Fruit fly (Drosophila melanogaster) whole organism, embryonic: Measurements from ENCODE around the gene Send2.

Source experiments
- Asciz ChIP-seq: fragments of 200-800 bp; sonication (Bioruptor generic); optimal IDR thresholded peaks from 2 replicates; lab custom pipeline; 2017; ENCODE audit warnings: missing biosample characterization, mild to moderate bottlenecking, missing genetic modification characterization, missing genetic modification reagents
- Bteb2 ChIP-seq: fragments of 200-800 bp; sonication (Bioruptor generic); optimal IDR thresholded peaks from 2 replicates; lab custom pipeline; 2016; ENCODE audit warnings: missing biosample characterization, missing genetic modification characterization
- CG10979 ChIP-seq: fragments of 200-800 bp; sonication (Bioruptor generic); optimal IDR thresholded peaks from 2 replicates; lab custom pipeline; 2018; ENCODE audit warnings: missing biosample characterization, mild to moderate bottlenecking, missing genetic modification characterization, moderate library complexity
- CG12071 ChIP-seq: fragments of 200-800 bp; sonication (Bioruptor generic); optimal IDR thresholded peaks from 3 replicates; lab custom pipeline; 2018; ENCODE audit warnings: missing biosample characterization, mild to moderate bottlenecking, missing genetic modification characterization
- CG12104 ChIP-seq: fragments of 200-800 bp; sonication (Bioruptor generic); optimal IDR thresholded peaks from 3 replicates; lab custom pipeline; 2016; ENCODE audit warnings: missing biosample characterization, missing genetic modification characterization
- CG1233 ChIP-seq: fragments of 200-800 bp; sonication (Bioruptor generic); optimal IDR thresholded peaks from 4 replicates; lab custom pipeline; 2018; ENCODE audit warnings: missing biosample characterization, mild to moderate bottlenecking, missing genetic modification characterization
- CG12659 ChIP-seq: fragments of 200-800 bp; sonication (Bioruptor generic); optimal IDR thresholded peaks from 3 replicates; lab custom pipeline; 2017; ENCODE audit warnings: mild to moderate bottlenecking, missing biosample characterization, missing genetic modification reagents, missing genetic modification characterization
- CG14014 ChIP-seq: fragments of 200-800 bp; sonication (Bioruptor generic); IDR thresholded peaks from 2 replicates; pipeline ENCODE4 v1.3.6; 2022; ENCODE audit warnings: missing biosample characterization, missing genetic modification characterization
- CG14441 ChIP-seq: fragments of 200-800 bp; sonication (Bioruptor generic); IDR thresholded peaks from 2 replicates; pipeline ENCODE4 v1.3.6; 2022; ENCODE audit warnings: missing biosample characterization, missing genetic modification characterization
- CG15514 ChIP-seq: fragments of 200-800 bp; sonication (Bioruptor generic); optimal IDR thresholded peaks from 3 replicates; lab custom pipeline; 2017; ENCODE audit warnings: missing biosample characterization, missing genetic modification characterization, mild to moderate bottlenecking, moderate library complexity, missing genetic modification reagents
- CG17361 ChIP-seq: fragments of 200-800 bp; sonication (Bioruptor generic); IDR thresholded peaks from 3 replicates; pipeline ENCODE4 v1.3.6; 2022; ENCODE audit warnings: missing biosample characterization, missing genetic modification characterization
- CG17568 ChIP-seq: fragments of 200-800 bp; sonication (Bioruptor generic); optimal IDR thresholded peaks from 2 replicates; lab custom pipeline; 2018; ENCODE audit warnings: missing biosample characterization, mild to moderate bottlenecking, missing genetic modification characterization, moderate library complexity
- CG2678 ChIP-seq: fragments of 200-800 bp; sonication (Bioruptor generic); optimal IDR thresholded peaks from 3 replicates; lab custom pipeline; 2019; ENCODE audit warnings: missing biosample characterization, mild to moderate bottlenecking, missing genetic modification characterization, moderate library complexity
- CG2712 ChIP-seq: fragments of 200-800 bp; optimal IDR thresholded peaks from 3 replicates; lab custom pipeline; 2019; ENCODE audit warnings: missing biosample characterization, mild to moderate bottlenecking, missing genetic modification characterization, moderate library complexity
- CG2889 ChIP-seq: fragments of 200-800 bp; sonication (Bioruptor generic); IDR thresholded peaks from 3 replicates; pipeline ENCODE4 v1.3.6; 2022; ENCODE audit warnings: missing biosample characterization, missing genetic modification characterization
- CG31441 ChIP-seq: fragments of 200-800 bp; sonication (Bioruptor generic); IDR thresholded peaks from 2 replicates; pipeline ENCODE4 v1.3.6; 2022; ENCODE audit warnings: missing biosample characterization, missing genetic modification characterization
- CG3281 ChIP-seq: fragments of 200-800 bp; sonication (Bioruptor generic); optimal IDR thresholded peaks from 3 replicates; lab custom pipeline; 2017; ENCODE audit warnings: missing biosample characterization, mild to moderate bottlenecking, missing genetic modification characterization
- CG3407 ChIP-seq: fragments of 200-800 bp; sonication (Bioruptor generic); optimal IDR thresholded peaks from 2 replicates; lab custom pipeline; 2018; ENCODE audit warnings: missing biosample characterization, mild to moderate bottlenecking, missing genetic modification characterization
- CG4360 ChIP-seq: fragments of 200-800 bp; sonication (Bioruptor generic); IDR thresholded peaks from 2 replicates; pipeline ENCODE4 v1.3.6; 2022; ENCODE audit warnings: missing biosample characterization, missing genetic modification characterization
- CG6765 ChIP-seq: fragments of 200-800 bp; sonication (Bioruptor generic); optimal IDR thresholded peaks from 3 replicates; lab custom pipeline; 2017; ENCODE audit warnings: missing biosample characterization, mild to moderate bottlenecking, missing genetic modification characterization
- CG7839 ChIP-seq: fragments of 200-800 bp; sonication (Bioruptor generic); optimal IDR thresholded peaks from 3 replicates; lab custom pipeline; 2018; ENCODE audit warnings: missing biosample characterization, mild to moderate bottlenecking, missing genetic modification characterization, moderate library complexity
- CG7928 ChIP-seq: fragments of 200-800 bp; sonication (Bioruptor generic); optimal IDR thresholded peaks from 2 replicates; lab custom pipeline; 2017; ENCODE audit warnings: missing biosample characterization, mild to moderate bottlenecking, missing genetic modification characterization
- CG8281 ChIP-seq: fragments of 200-800 bp; sonication (Bioruptor generic); optimal IDR thresholded peaks from 2 replicates; lab custom pipeline; 2018; ENCODE audit warnings: missing biosample characterization, mild to moderate bottlenecking, missing genetic modification characterization, moderate library complexity
- Fer3 ChIP-seq: fragments of 200-800 bp; sonication (Bioruptor generic); optimal IDR thresholded peaks from 2 replicates; lab custom pipeline; 2018; ENCODE audit warnings: missing biosample characterization, mild to moderate bottlenecking, missing genetic modification characterization, moderate library complexity
- HLH4C ChIP-seq: fragments of 200-800 bp; sonication (Bioruptor generic); IDR thresholded peaks from 3 replicates; pipeline ENCODE4 v1.3.6; 2022; ENCODE audit warnings: missing biosample characterization, missing genetic modification characterization; ENCODE audit not compliant: partially characterized antibody
- MTF-1 ChIP-seq: fragments of 200-800 bp; sonication (Bioruptor generic); optimal IDR thresholded peaks from 2 replicates; lab custom pipeline; 2018; ENCODE audit warnings: missing biosample characterization, mild to moderate bottlenecking, missing genetic modification characterization, borderline replicate concordance
- Mad ChIP-seq: fragments of 200-800 bp; sonication (Bioruptor generic); optimal IDR thresholded peaks from 2 replicates; lab custom pipeline; 2016; ENCODE audit warnings: missing biosample characterization, missing genetic modification characterization
- Max ChIP-seq: fragments of 200-800 bp; sonication (Bioruptor generic); optimal IDR thresholded peaks from 2 replicates; lab custom pipeline; 2016; ENCODE audit warnings: missing biosample characterization, mild to moderate bottlenecking, missing genetic modification characterization
- Med ChIP-seq: fragments of 200-800 bp; sonication (Bioruptor generic); peaks from one replicate; lab custom pipeline; 2016; ENCODE audit warnings: missing biosample characterization, missing genetic modification characterization, mild to moderate bottlenecking, inconsistent platforms, moderate library complexity
- Neu2 ChIP-seq: fragments of 200-800 bp; sonication (Bioruptor generic); optimal IDR thresholded peaks from 3 replicates; lab custom pipeline; 2016; ENCODE audit warnings: missing biosample characterization, missing genetic modification characterization, borderline replicate concordance
- Spps ChIP-seq: fragments of 200-800 bp; sonication (Bioruptor generic); optimal IDR thresholded peaks from 2 replicates; lab custom pipeline; 2018; ENCODE audit warnings: missing biosample characterization, mild to moderate bottlenecking, missing genetic modification characterization
- Vsx1 ChIP-seq: fragments of 200-800 bp; sonication (Bioruptor generic); optimal IDR thresholded peaks from 2 replicates; lab custom pipeline; 2017; ENCODE audit warnings: missing biosample characterization, mild to moderate bottlenecking, missing genetic modification characterization, missing genetic modification reagents
- Xrp1 ChIP-seq: fragments of 200-800 bp; sonication (Bioruptor generic); IDR thresholded peaks from 2 replicates; pipeline ENCODE4 v1.3.6; 2022; ENCODE audit warnings: missing biosample characterization, missing genetic modification characterization
- abd-A ChIP-seq: fragments of 200-800 bp; sonication (Bioruptor generic); optimal IDR thresholded peaks from 3 replicates; lab custom pipeline; 2019; ENCODE audit warnings: missing biosample characterization, mild to moderate bottlenecking, missing genetic modification characterization, moderate library complexity
- ato ChIP-seq: fragments of 200-800 bp; sonication (Bioruptor generic); IDR thresholded peaks from 2 replicates; pipeline ENCODE4 v1.3.6; 2022; ENCODE audit warnings: missing biosample characterization, missing genetic modification characterization; ENCODE audit not compliant: partially characterized antibody
- dmrt99B ChIP-seq: fragments of 200-800 bp; sonication (Bioruptor generic); optimal IDR thresholded peaks from 2 replicates; lab custom pipeline; 2018; ENCODE audit warnings: missing biosample characterization, mild to moderate bottlenecking, missing genetic modification characterization, moderate library complexity
- ewg ChIP-seq: fragments of 200-800 bp; sonication (Bioruptor generic); optimal IDR thresholded peaks from 3 replicates; lab custom pipeline; 2017; ENCODE audit warnings: mild to moderate bottlenecking, missing biosample characterization, missing genetic modification reagents, missing genetic modification characterization
- fd3F ChIP-seq: fragments of 200-800 bp; sonication (Bioruptor generic); optimal IDR thresholded peaks from 2 replicates; lab custom pipeline; 2018; ENCODE audit warnings: missing biosample characterization, mild to moderate bottlenecking, missing genetic modification characterization, moderate library complexity
- ftz-f1 ChIP-seq: fragments of 200-800 bp; sonication (Bioruptor generic); optimal IDR thresholded peaks from 2 replicates; lab custom pipeline; 2016; ENCODE audit warnings: missing biosample characterization, missing genetic modification characterization
- gsb-n ChIP-seq: fragments of 200-800 bp; sonication (Bioruptor generic); optimal IDR thresholded peaks from 3 replicates; lab custom pipeline; 2018; ENCODE audit warnings: missing biosample characterization, mild to moderate bottlenecking, missing genetic modification characterization
- gt ChIP-seq: fragments of 200-800 bp; sonication (Bioruptor generic); IDR thresholded peaks from 2 replicates; pipeline ENCODE4 v1.3.6; 2022; ENCODE audit warnings: missing biosample characterization, missing genetic modification characterization
- kah ChIP-seq: fragments of 200-800 bp; sonication (Bioruptor generic); optimal IDR thresholded peaks from 2 replicates; lab custom pipeline; 2018; ENCODE audit warnings: missing biosample characterization, mild to moderate bottlenecking, missing genetic modification characterization
- kay ChIP-seq: fragments of 200-800 bp; sonication (Bioruptor generic); optimal IDR thresholded peaks from 2 replicates; lab custom pipeline; 2016; ENCODE audit warnings: missing biosample characterization, missing genetic modification characterization
- lab ChIP-seq: fragments of 200-800 bp; sonication (Bioruptor generic); optimal IDR thresholded peaks from 3 replicates; lab custom pipeline; 2017; ENCODE audit warnings: missing biosample characterization, missing genetic modification characterization, mild to moderate bottlenecking, moderate library complexity, missing genetic modification reagents
- lola ChIP-seq, 3 experiments: fragments of >200 bp in 2 of 3; fragments of 200-800 bp in 1 of 3; sonication (Bioruptor generic) in 1 of 3; optimal IDR thresholded peaks; 2 replicates each; lab custom pipeline; 2017 to 2019; ENCODE audit warnings: missing biosample characterization in 3 of 3, missing genetic modification characterization in 3 of 3, mild to moderate bottlenecking in 1 of 3, moderate library complexity in 1 of 3
- psq ChIP-seq: fragments of 200-800 bp; sonication (Bioruptor generic); optimal IDR thresholded peaks from 2 replicates; lab custom pipeline; 2017; ENCODE audit warnings: missing biosample characterization, missing genetic modification characterization
- salm ChIP-seq: fragments of 200-800 bp; sonication (Bioruptor generic); optimal IDR thresholded peaks from 2 replicates; lab custom pipeline; 2018; ENCODE audit warnings: missing biosample characterization, mild to moderate bottlenecking, missing genetic modification characterization
- stc ChIP-seq: fragments of 200-800 bp; sonication (Bioruptor generic); IDR thresholded peaks from 2 replicates; pipeline ENCODE4 v1.3.6; 2022; ENCODE audit warnings: missing biosample characterization, missing genetic modification characterization
- sug ChIP-seq: fragments of 200-800 bp; optimal IDR thresholded peaks from 2 replicates; lab custom pipeline; 2019; ENCODE audit warnings: missing biosample characterization, mild to moderate bottlenecking, missing genetic modification characterization, moderate library complexity
- vvl ChIP-seq: fragments of 200-800 bp; sonication (Bioruptor generic); IDR thresholded peaks from 2 replicates; pipeline ENCODE4 v1.3.6; 2022; ENCODE audit warnings: missing biosample characterization, missing genetic modification characterization

Gene Send2

dm6 chr2L:14396263-14396662, 49.8 kb upstream of the Send2 start (continued):
- TF ChIP-seq CG7839 (tag; lab: Kevin White, UChicago) = peak; percentile 4
- TF ChIP-seq CG12104 (GFP tag; lab: Kevin White, UChicago) = no peak
- peak; percentile 28; the same call in 1 of the 2 replicates for TF ChIP-seq CG4360 (GFP tag; lab: Robert Waterston, UW)
- TF ChIP-seq gsb-n (tag; lab: Kevin White, UChicago) = no peak
- TF ChIP-seq CG6765 = peak; percentile 15
- TF ChIP-seq CG14014 = no peak
- peak; percentile 61 for TF ChIP-seq sug (tag; lab: Kevin White, UChicago)
- no peak for TF ChIP-seq Spps (tag; lab: Kevin White, UChicago)
- peak; percentile 31 for TF ChIP-seq CG2678
- TF ChIP-seq MTF-1 (GFP tag; lab: Kevin White, UChicago) = peak; percentile 15
- peak; percentile 33 for TF ChIP-seq CG15514 (GFP tag; lab: Kevin White, UChicago)
- peak; percentile 26 for TF ChIP-seq dmrt99B
- TF ChIP-seq CG14441 (GFP tag; lab: Robert Waterston, UW) = no peak
- peak; percentile 48 for TF ChIP-seq Med (GFP tag; lab: Kevin White, UChicago)
- peak; percentile 16 for TF ChIP-seq CG3281 (GFP tag; lab: Kevin White, UChicago)
- TF ChIP-seq fd3F (GFP tag; lab: Kevin White, UChicago) = peak; percentile 14
- peak; percentile 18; the same call in 1 of the 2 replicates for TF ChIP-seq Xrp1 (GFP tag; lab: Robert Waterston, UW)
- TF ChIP-seq CG8281 = peak; percentile 16
- no peak for TF ChIP-seq Fer3 (tag; lab: Kevin White, UChicago)
- TF ChIP-seq CG17568 = peak; percentile 53
- peak; percentile 26; the same call in 1 of the 2 replicates for TF ChIP-seq stc (GFP tag; lab: Robert Waterston, UW)
- TF ChIP-seq salm (tag; lab: Kevin White, UChicago) = no peak
- peak; percentile 33; the same call in 1 of the 2 replicates for TF ChIP-seq vvl (GFP tag; lab: Robert Waterston, UW)
- TF ChIP-seq lab (GFP tag; lab: Kevin White, UChicago) = peak; percentile 61
- no peak for TF ChIP-seq ewg (GFP tag; lab: Kevin White, UChicago)
- TF ChIP-seq Asciz (GFP tag; lab: Kevin White, UChicago) = peak; percentile 2
- peak; percentile 19 for TF ChIP-seq CG3407 (GFP tag; lab: Kevin White, UChicago)
- TF ChIP-seq Vsx1 (GFP tag; lab: Kevin White, UChicago) = peak; percentile 8
- peak; percentile 34 for TF ChIP-seq CG12071 (GFP tag; lab: Kevin White, UChicago)
- TF ChIP-seq Max = no peak
- peak; percentile 2 for TF ChIP-seq abd-A (tag; lab: Kevin White, UChicago)
- TF ChIP-seq CG2712 (tag; lab: Kevin White, UChicago) = peak; percentile 2

- TF ChIP-seq CG7928 = peak; percentile 20
- no peak for TF ChIP-seq psq (GFP tag; lab: Kevin White, UChicago)
- TF ChIP-seq HLH4C (GFP tag; lab: Robert Waterston, UW) = no peak
- TF ChIP-seq kay (GFP tag; lab: Kevin White, UChicago) = no peak
- 0 out of 3 replicates have a peak, but pooled peaks have one; percentile 0 for TF ChIP-seq CG17361 (GFP tag; lab: Robert Waterston, UW)
- no peak for TF ChIP-seq lola (GFP tag; optimal IDR thresholded peaks at IDR 0.05; lab: Kevin White, UChicago)
- TF ChIP-seq ato (GFP tag; lab: Robert Waterston, UW) = no peak
- no peak for TF ChIP-seq Neu2 (GFP tag; lab: Kevin White, UChicago)
- TF ChIP-seq CG10979 (tag; lab: Kevin White, UChicago) = no peak
- TF ChIP-seq Mad (GFP tag; lab: Kevin White, UChicago) = no peak
- peak; percentile 41 for TF ChIP-seq Fer3 (tag; lab: Kevin White, UChicago)
- no peak for TF ChIP-seq CG2889 (GFP tag; lab: Robert Waterston, UW)
- no peak for TF ChIP-seq CG1233 (GFP tag; lab: Kevin White, UChicago)
- no peak for TF ChIP-seq CG12659 (GFP tag; lab: Kevin White, UChicago)
- TF ChIP-seq CG31441 = no peak
- no peak for TF ChIP-seq gt (GFP tag; lab: Robert Waterston, UW)
- no peak for TF ChIP-seq kah (GFP tag; lab: Kevin White, UChicago)
- peak; percentile 69 for TF ChIP-seq CG12071 (GFP tag; lab: Kevin White, UChicago)
- TF ChIP-seq Bteb2 (GFP tag; lab: Kevin White, UChicago) = no peak
- no peak for TF ChIP-seq ftz-f1
- no peak for TF ChIP-seq stc (GFP tag; lab: Robert Waterston, UW)
These were observed 48.6 kb upstream of the Send2 start for dm6 chr2L:14395065-14395439.
